Fruit fly (Drosophila melanogaster) S2 (cell line): ENCODE data around the gene Cyp4ae1.

Source experiments
- CG8478 ChIP-seq: fragments of >200 bp; optimal IDR thresholded peaks from 2 replicates; lab custom pipeline; 2018
- CTCF ChIP-seq, 2 experiments: fragments of >200 bp; optimal IDR thresholded peaks; 2 replicates each; lab custom pipeline; 2018

Gene Cyp4ae1

dm6 chrX:2168485-2169199, 10.2 kb upstream of the Cyp4ae1 start:
- no peak for TF ChIP-seq CG8478 (lab: Kevin White, UChicago)
- no peak for TF ChIP-seq CTCF (optimal IDR thresholded peaks at IDR 0.05; lab: Kevin White, UChicago)

- no peak for TF ChIP-seq CTCF (optimal IDR thresholded peaks at IDR 0.05; lab: Kevin White, UChicago)
- TF ChIP-seq CG8478 (lab: Kevin White, UChicago): no peak
Observed at dm6 chrX:2170424-2170823, 8.4 kb upstream of the Cyp4ae1 start.

- TF ChIP-seq CG8478 (lab: Kevin White, UChicago) (no peak), CTCF (optimal IDR thresholded peaks at IDR 0.05; lab: Kevin White, UChicago) (no peak)
Observed at dm6 chrX:2172420-2172827, 6.4 kb upstream of the Cyp4ae1 start, which contains the start of gene ND-B14.5A. Gene ND-B14.5A (plus strand): TSS chrX:2172526.

- TF ChIP-seq CG8478 (lab: Kevin White, UChicago): no peak
- no peak for TF ChIP-seq CTCF (optimal IDR thresholded peaks at IDR 0.05; lab: Kevin White, UChicago)
Observed at dm6 chrX:2175265-2175795, 3.5 kb upstream of the Cyp4ae1 start, which contains the start of gene Cyp4d14. Gene Cyp4d14 (minus strand): TSS chrX:2175315.

- TF ChIP-seq CG8478 (lab: Kevin White, UChicago) (no peak), CTCF (optimal IDR thresholded peaks at IDR 0.05; lab: Kevin White, UChicago) (no peak)
Observed at dm6 chrX:2175956-2176469, 2.8 kb upstream of the Cyp4ae1 start, which contains the start of gene Cyp4d2. Gene Cyp4d2 (plus strand): TSS chrX:2176006.

dm6 chrX:2180750-2181261, 2.0 kb downstream of the Cyp4ae1 start, which contains the start of gene pn:
Gene pn (plus strand): TSS chrX:2181211.
- no peak for TF ChIP-seq CG8478 (lab: Kevin White, UChicago)
- TF ChIP-seq CTCF (optimal IDR thresholded peaks at IDR 0.05; lab: Kevin White, UChicago): no peak

- TF ChIP-seq CTCF (optimal IDR thresholded peaks at IDR 0.05; lab: Kevin White, UChicago) (no peak), CG8478 (lab: Kevin White, UChicago) (no peak)
Observed at dm6 chrX:2184563-2184962, 5.8 kb downstream of the Cyp4ae1 start, which contains the start of the genes Nmd3 and CG17776. Gene Nmd3 (minus strand): TSS chrX:2184668. Gene CG17776 (plus strand): TSS chrX:2184725.

- TF ChIP-seq CG8478 (lab: Kevin White, UChicago): no peak
Observed at dm6 chrX:2186555-2186954, 7.7 kb downstream of the Cyp4ae1 start, which contains the start of gene CG17777. Gene CG17777 (plus strand): TSS chrX:2186855.

- no peak for TF ChIP-seq CG8478 (lab: Kevin White, UChicago)
- no peak for TF ChIP-seq CTCF (optimal IDR thresholded peaks at IDR 0.05; lab: Kevin White, UChicago)
Observed at dm6 chrX:2187520-2187919, 8.7 kb downstream of the Cyp4ae1 start, which contains the start of gene CG3457. Gene CG3457 (plus strand): TSS chrX:2187820.

dm6 chrX:2188888-2189287, 10.1 kb downstream of the Cyp4ae1 start, which contains the start of gene Mct1:
Gene Mct1 (plus strand): TSS chrX:2189188.
- no peak for TF ChIP-seq CG8478 (lab: Kevin White, UChicago)
- TF ChIP-seq CTCF (optimal IDR thresholded peaks at IDR 0.05; lab: Kevin White, UChicago): no peak

dm6 chrX:2191896-2192295, 13.1 kb downstream of the Cyp4ae1 start:
- no peak for TF ChIP-seq CG8478 (lab: Kevin White, UChicago)

- no peak for TF ChIP-seq CG8478 (lab: Kevin White, UChicago)
Observed at dm6 chrX:2193158-2193557, 14.4 kb downstream of the Cyp4ae1 start.

dm6 chrX:2193809-2194207, 15.0 kb downstream of the Cyp4ae1 start, which contains the start of gene CG14053:
Gene CG14053 (minus strand): TSS chrX:2193909.
- TF ChIP-seq CG8478 (lab: Kevin White, UChicago) (no peak), CTCF (optimal IDR thresholded peaks at IDR 0.05; lab: Kevin White, UChicago) (no peak)

dm6 chrX:2194208-2195094, 15.6 kb downstream of the Cyp4ae1 start:
- TF ChIP-seq CG8478 (lab: Kevin White, UChicago): no peak
- TF ChIP-seq CTCF (optimal IDR thresholded peaks at IDR 0.05; lab: Kevin White, UChicago): no peak
